Fruit fly (Drosophila melanogaster): ENCODE results near the gene Aven.

Gene Aven

DNA sequence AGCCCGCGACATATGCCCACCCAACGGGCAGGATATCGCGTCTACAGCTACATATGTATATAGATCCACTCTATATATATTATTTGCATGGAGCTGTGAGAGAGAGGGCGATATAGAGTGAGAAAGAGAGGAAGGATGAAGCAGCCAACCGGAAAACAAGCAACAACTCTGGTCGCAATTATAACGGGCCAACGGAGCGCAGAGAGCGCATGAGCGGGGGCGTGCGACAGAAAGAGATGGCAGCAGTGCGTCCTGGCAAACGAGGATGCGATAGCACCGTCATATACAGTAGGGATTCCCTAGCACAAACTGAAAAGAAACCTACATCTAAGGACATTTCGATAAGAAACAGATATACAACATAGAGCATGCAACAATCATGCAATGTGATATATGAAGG, 7.8 kb downstream of the Aven start:
- TF ChIP-seq fd85E (GFP tag; optimal IDR thresholded peaks at IDR 0.05) (no peak), Hr39 (GFP tag; optimal IDR thresholded peaks at IDR 0.05) (no peak), Hr38 (GFP tag; optimal IDR thresholded peaks at IDR 0.05) (no peak)

DNA sequence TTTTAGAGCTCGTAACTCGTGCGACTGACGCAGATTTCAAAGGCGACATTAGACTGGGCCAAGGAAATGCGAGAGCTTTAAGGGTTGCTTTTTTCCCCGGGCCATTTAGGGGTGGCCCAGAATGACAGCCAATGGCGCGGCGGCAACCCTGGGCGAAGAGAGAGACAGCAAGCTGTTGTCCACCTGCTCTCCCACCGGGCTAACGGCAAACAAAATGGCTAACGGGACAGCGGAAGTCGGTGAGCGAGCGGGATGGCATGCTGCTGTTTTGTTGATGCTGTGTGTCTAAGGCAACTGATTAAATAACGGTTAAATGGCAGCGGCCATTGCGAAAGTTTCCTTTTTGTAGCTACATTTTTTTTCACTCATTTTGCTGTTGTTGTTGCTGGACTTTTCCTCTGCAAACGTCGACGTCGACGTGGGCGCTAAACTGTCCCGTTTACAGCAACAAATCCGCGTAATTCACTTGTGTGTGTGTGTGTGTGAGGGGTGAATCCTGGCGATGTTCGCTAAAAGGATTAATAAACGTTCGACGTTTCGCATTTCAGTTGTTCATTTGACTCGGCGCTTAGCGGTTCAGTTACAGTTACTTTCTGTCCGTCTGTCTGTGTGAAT, 13.6 kb downstream of the Aven start, which contains the start of gene CG11085:
Gene CG11085, plus strand, starts transcription at position 565 of the 615 bp plus-strand sequence.
- TF ChIP-seq Gug (GFP tag; IDR thresholded peaks at IDR 0.05) = no peak
- no peak for TF ChIP-seq pdm3 (GFP tag; optimal IDR thresholded peaks at IDR 0.05)
- TF ChIP-seq dsx (GFP tag; optimal IDR thresholded peaks at IDR 0.05; ENCODE audit: poor library complexity, severe bottlenecking) = no peak
- TF ChIP-seq CG10669 (GFP tag; optimal IDR thresholded peaks at IDR 0.05) = no peak
- TF ChIP-seq cyc (GFP tag; optimal IDR thresholded peaks at IDR 0.05) = no peak
- no peak for TF ChIP-seq Ets96B (tag; optimal IDR thresholded peaks at IDR 0.05)
- TF ChIP-seq Eip93F (GFP tag; optimal IDR thresholded peaks at IDR 0.05) = no peak
- TF ChIP-seq CG9139 (GFP tag; optimal IDR thresholded peaks at IDR 0.05) = no peak
- no peak for TF ChIP-seq CG32006 (GFP tag; optimal IDR thresholded peaks at IDR 0.05)
- no peak for TF ChIP-seq CG3032 (tag; optimal IDR thresholded peaks at IDR 0.05)
- no peak for TF ChIP-seq dac (GFP tag; optimal IDR thresholded peaks at IDR 0.05)
- no peak for TF ChIP-seq vri (GFP tag; optimal IDR thresholded peaks at IDR 0.05)
- no peak for TF ChIP-seq Eip78C (GFP tag)
- TF ChIP-seq CG3919 (GFP tag; optimal IDR thresholded peaks at IDR 0.05) = no peak
- TF ChIP-seq CG31627 (GFP tag; optimal IDR thresholded peaks at IDR 0.05) = no peak
- no peak for TF ChIP-seq CG8319 (GFP tag; optimal IDR thresholded peaks at IDR 0.05)

DNA sequence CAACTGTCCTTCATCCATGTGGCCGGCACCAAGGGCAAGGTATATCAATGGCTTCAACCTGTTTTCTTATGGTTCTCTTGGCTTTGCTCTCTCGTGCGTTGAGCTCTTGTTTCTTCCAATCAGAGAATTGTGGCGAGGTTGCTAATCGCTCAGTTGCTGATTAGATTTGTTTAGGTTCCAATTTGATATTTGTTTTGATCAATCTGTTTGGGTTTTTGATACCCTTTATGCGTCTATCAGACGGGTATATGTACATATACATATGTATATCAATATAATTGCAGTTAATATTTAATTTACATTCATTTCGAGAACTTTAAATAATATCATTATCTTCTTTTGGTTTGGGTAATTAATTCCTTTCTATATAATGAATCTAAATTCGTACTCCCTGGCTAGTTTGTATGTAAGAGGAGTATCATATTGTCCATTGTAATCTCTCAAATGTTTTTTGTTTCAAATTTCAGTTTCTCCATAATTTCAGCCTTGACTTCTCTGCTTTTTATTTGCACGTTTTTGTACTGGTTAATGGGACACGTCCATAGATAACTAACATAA, 16.1 kb downstream of the Aven start:
- TF ChIP-seq Sox14 (GFP tag; optimal IDR thresholded peaks at IDR 0.05) (no peak), Smox (GFP tag; optimal IDR thresholded peaks at IDR 0.05) (no peak), CG10669 (GFP tag; optimal IDR thresholded peaks at IDR 0.05) (no peak), CG7368 (GFP tag; optimal IDR thresholded peaks at IDR 0.05) (no peak), CG11294 (GFP tag; IDR thresholded peaks at IDR 0.05) (no peak), CG3919 (GFP tag; optimal IDR thresholded peaks at IDR 0.05) (no peak), fd85E (GFP tag; optimal IDR thresholded peaks at IDR 0.05) (no peak), CG32006 (GFP tag; optimal IDR thresholded peaks at IDR 0.05) (no peak), CG34406 (GFP tag; optimal IDR thresholded peaks at IDR 0.05) (no peak), lz (GFP tag; optimal IDR thresholded peaks at IDR 0.05) (no peak), fkh (GFP tag; optimal IDR thresholded peaks at IDR 0.05) (no peak), Hr38 (GFP tag; optimal IDR thresholded peaks at IDR 0.05) (no peak), CG31627 (GFP tag; optimal IDR thresholded peaks at IDR 0.05) (no peak), cyc (GFP tag; optimal IDR thresholded peaks at IDR 0.05) (no peak), CG11902 (GFP tag; optimal IDR thresholded peaks at IDR 0.05) (no peak), Ets96B (tag; optimal IDR thresholded peaks at IDR 0.05) (no peak)

DNA sequence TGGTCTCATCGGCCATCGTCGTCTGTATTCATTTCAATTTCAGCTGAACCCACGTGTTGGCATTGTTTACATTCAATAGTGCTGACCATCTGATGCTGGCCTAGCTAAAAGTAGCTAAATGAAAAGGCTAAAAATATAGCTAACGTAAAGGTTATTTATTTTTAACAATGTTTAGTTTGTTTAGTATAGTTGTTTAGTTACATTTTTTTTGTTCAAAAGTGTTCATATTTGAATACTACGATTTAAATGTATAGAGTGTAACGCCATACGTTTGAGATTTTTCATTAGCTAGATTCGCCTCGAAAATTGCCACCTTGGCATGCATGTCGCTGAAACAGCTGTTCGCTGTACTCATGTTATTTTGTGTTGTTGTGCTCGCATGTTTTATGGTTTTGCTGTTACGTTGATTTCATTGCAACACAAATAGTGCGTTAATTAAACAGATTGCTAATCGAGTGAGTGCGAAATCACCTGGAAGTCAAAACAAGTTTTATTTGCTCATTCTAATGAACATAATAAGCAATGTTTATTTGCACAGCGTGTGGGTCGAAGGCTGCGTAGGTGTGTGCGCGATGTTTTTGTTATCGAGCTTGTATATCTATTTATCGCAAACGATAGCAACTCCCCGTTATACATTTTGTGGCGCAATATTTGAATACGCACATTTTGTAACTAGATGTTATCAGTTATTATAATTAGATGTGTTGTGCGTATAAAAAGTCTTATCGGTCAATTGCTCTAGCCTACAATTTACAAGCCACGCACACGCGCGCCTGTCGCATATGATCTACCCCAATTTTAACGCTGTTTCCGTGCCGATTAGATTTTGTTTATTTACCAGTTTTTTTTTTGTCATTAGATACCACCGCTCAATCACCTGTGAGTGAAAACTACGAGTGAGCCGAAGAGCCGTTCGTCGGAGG, 17.6 kb downstream of the Aven start, which contains the start of the genes CG1463 and Fpgs1:
Gene CG1463, minus strand, starts transcription at position 132 of the 923 bp plus-strand sequence.
Gene Fpgs1, plus strand, starts transcription at position 332 of the 923 bp plus-strand sequence.
- TF ChIP-seq CG10669 (GFP tag; optimal IDR thresholded peaks at IDR 0.05) = no peak
- TF ChIP-seq Sox102F (GFP tag; optimal IDR thresholded peaks at IDR 0.05) = no peak
- TF ChIP-seq fkh (GFP tag; optimal IDR thresholded peaks at IDR 0.05) = peak; percentile 92
- peak; percentile 53 for TF ChIP-seq esn (GFP tag; optimal IDR thresholded peaks at IDR 0.05)
- no peak for TF ChIP-seq CG34406 (GFP tag; optimal IDR thresholded peaks at IDR 0.05)
- no peak for TF ChIP-seq Ets21C (GFP tag; optimal IDR thresholded peaks at IDR 0.05)
- 0 out of 2 replicates have a peak, but pooled peaks have one; percentile 7 for TF ChIP-seq CG15336 (GFP tag; IDR thresholded peaks at IDR 0.05)

All from whole organism, prepupa.